Fruit fly (Drosophila melanogaster): Measurements from ENCODE around the gene Exn.
A peak's percentile ranks its signal among the peaks of the same experiment; 100 is the strongest.

Exn gene

dm6 chr3L:17007041-17007471 lies 37.2 kb downstream of the Exn start:
- TF ChIP-seq bab1 (GFP tag; optimal IDR thresholded peaks at IDR 0.05) = peak; percentile 18
- TF ChIP-seq kay (GFP tag; ENCODE audit: borderline replicate concordance) = peak; percentile 94
- peak; percentile 75 for TF ChIP-seq tj (GFP tag; optimal IDR thresholded peaks at IDR 0.05)
- peak; percentile 82 for TF ChIP-seq Mnt (GFP tag; optimal IDR thresholded peaks at IDR 0.05)
- TF ChIP-seq CG1620 (GFP tag; optimal IDR thresholded peaks at IDR 0.05) = no peak
- peak; percentile 92 for TF ChIP-seq cic (GFP tag; optimal IDR thresholded peaks at IDR 0.05)
- peak; percentile 16 for TF ChIP-seq pad (GFP tag; optimal IDR thresholded peaks at IDR 0.05)
- no peak for TF ChIP-seq CG14711 (tag; optimal IDR thresholded peaks at IDR 0.05)
- TF ChIP-seq Hr96 (GFP tag; optimal IDR thresholded peaks at IDR 0.05) = no peak
- no peak for TF ChIP-seq CG7101 (tag; optimal IDR thresholded peaks at IDR 0.05)
- TF ChIP-seq CG11617 (GFP tag; optimal IDR thresholded peaks at IDR 0.05) = peak; percentile 7
- TF ChIP-seq ovo (GFP tag; optimal IDR thresholded peaks at IDR 0.05) = peak; percentile 54
- TF ChIP-seq toe (GFP tag; optimal IDR thresholded peaks at IDR 0.05) = no peak
- TF ChIP-seq CG7045 (GFP tag; optimal IDR thresholded peaks at IDR 0.05) = peak; percentile 51
- TF ChIP-seq Crg-1 (GFP tag; optimal IDR thresholded peaks at IDR 0.05) = no peak
- TF ChIP-seq cnc (optimal IDR thresholded peaks at IDR 0.05) = no peak
- peak; percentile 46 for TF ChIP-seq CG33017 (tag; optimal IDR thresholded peaks at IDR 0.05)
- peak; percentile 63 for TF ChIP-seq CG12768 (GFP tag; optimal IDR thresholded peaks at IDR 0.05)
- TF ChIP-seq CG5204 (GFP tag; optimal IDR thresholded peaks at IDR 0.05) = no peak
- peak; percentile 54 for TF ChIP-seq Clk (GFP tag; optimal IDR thresholded peaks at IDR 0.05)

dm6 chr3L:17007496-17007895 lies 37.7 kb downstream of the Exn start:
- TF ChIP-seq CG7101 (tag; optimal IDR thresholded peaks at IDR 0.05) = no peak
- TF ChIP-seq Crg-1 (GFP tag; optimal IDR thresholded peaks at IDR 0.05) = no peak
- TF ChIP-seq cic (GFP tag; optimal IDR thresholded peaks at IDR 0.05) = peak; percentile 7
- peak; percentile 88 for TF ChIP-seq kay (GFP tag; ENCODE audit: borderline replicate concordance)

- TF ChIP-seq CG14711 (tag; optimal IDR thresholded peaks at IDR 0.05) (no peak), pad (GFP tag; optimal IDR thresholded peaks at IDR 0.05) (no peak), tj (GFP tag; optimal IDR thresholded peaks at IDR 0.05) (no peak), CG1620 (GFP tag; optimal IDR thresholded peaks at IDR 0.05) (no peak), toe (GFP tag; optimal IDR thresholded peaks at IDR 0.05) (no peak), ovo (GFP tag; optimal IDR thresholded peaks at IDR 0.05) (no peak), kay (GFP tag; ENCODE audit: borderline replicate concordance) (no peak), Crg-1 (GFP tag; optimal IDR thresholded peaks at IDR 0.05) (no peak), bab1 (GFP tag; optimal IDR thresholded peaks at IDR 0.05) (no peak), cic (GFP tag; optimal IDR thresholded peaks at IDR 0.05) (no peak), CG12768 (GFP tag; optimal IDR thresholded peaks at IDR 0.05) (peak; percentile 75), cnc (optimal IDR thresholded peaks at IDR 0.05) (peak in 1 of 2 experiments; percentile 19), Hr96 (GFP tag; optimal IDR thresholded peaks at IDR 0.05) (no peak), CG5204 (GFP tag; optimal IDR thresholded peaks at IDR 0.05) (no peak)
Measured at dm6 chr3L:17007945-17008344, 38.1 kb downstream of the Exn start.

dm6 chr3L:17008911-17009364 lies 39.1 kb downstream of the Exn start:
- TF ChIP-seq ovo (GFP tag; optimal IDR thresholded peaks at IDR 0.05) (no peak), cnc (optimal IDR thresholded peaks at IDR 0.05) (no peak), CG7045 (GFP tag; optimal IDR thresholded peaks at IDR 0.05) (no peak), CG14711 (tag; optimal IDR thresholded peaks at IDR 0.05) (no peak), cic (GFP tag; optimal IDR thresholded peaks at IDR 0.05) (peak; percentile 47), CG12768 (GFP tag; optimal IDR thresholded peaks at IDR 0.05) (no peak), CG7101 (tag; optimal IDR thresholded peaks at IDR 0.05) (no peak), kay (GFP tag; ENCODE audit: borderline replicate concordance) (peak; percentile 63), tj (GFP tag; optimal IDR thresholded peaks at IDR 0.05) (peak; percentile 12), Clk (GFP tag; optimal IDR thresholded peaks at IDR 0.05) (no peak), CG5204 (GFP tag; optimal IDR thresholded peaks at IDR 0.05) (no peak), pad (GFP tag; optimal IDR thresholded peaks at IDR 0.05) (no peak), bab1 (GFP tag; optimal IDR thresholded peaks at IDR 0.05) (no peak), CG11617 (GFP tag; optimal IDR thresholded peaks at IDR 0.05) (no peak), toe (GFP tag; optimal IDR thresholded peaks at IDR 0.05) (peak; percentile 9), Crg-1 (GFP tag; optimal IDR thresholded peaks at IDR 0.05) (no peak), Mnt (GFP tag; optimal IDR thresholded peaks at IDR 0.05) (no peak), Hr96 (GFP tag; optimal IDR thresholded peaks at IDR 0.05) (no peak), CG33017 (tag; optimal IDR thresholded peaks at IDR 0.05) (peak; percentile 2)

dm6 chr3L:17009715-17010491 lies 40.1 kb downstream of the Exn start:
- TF ChIP-seq CG11617 (GFP tag; optimal IDR thresholded peaks at IDR 0.05) (peak; percentile 28), CG7101 (tag; optimal IDR thresholded peaks at IDR 0.05) (peak; percentile 44), Crg-1 (GFP tag; optimal IDR thresholded peaks at IDR 0.05) (peak; percentile 2), cnc (optimal IDR thresholded peaks at IDR 0.05) (peak in 1 of 2 experiments; percentile 76), CG14711 (tag; optimal IDR thresholded peaks at IDR 0.05) (no peak), kay (GFP tag; ENCODE audit: borderline replicate concordance) (no peak), Clk (GFP tag; optimal IDR thresholded peaks at IDR 0.05) (peak; percentile 38), CG5204 (GFP tag; optimal IDR thresholded peaks at IDR 0.05) (peak; percentile 53), CG7045 (GFP tag; optimal IDR thresholded peaks at IDR 0.05) (peak; percentile 53), CG33017 (tag; optimal IDR thresholded peaks at IDR 0.05) (peak; percentile 69), Mnt (GFP tag; optimal IDR thresholded peaks at IDR 0.05) (peak; percentile 92), toe (GFP tag; optimal IDR thresholded peaks at IDR 0.05) (no peak), CG1620 (GFP tag; optimal IDR thresholded peaks at IDR 0.05) (peak; percentile 17), Hr96 (GFP tag; optimal IDR thresholded peaks at IDR 0.05) (peak; percentile 78), cic (GFP tag; optimal IDR thresholded peaks at IDR 0.05) (peak; percentile 99), tj (GFP tag; optimal IDR thresholded peaks at IDR 0.05) (peak; percentile 92), CG12768 (GFP tag; optimal IDR thresholded peaks at IDR 0.05) (peak; percentile 92), bab1 (GFP tag; optimal IDR thresholded peaks at IDR 0.05) (peak; percentile 74), ovo (GFP tag; optimal IDR thresholded peaks at IDR 0.05) (peak; percentile 82), pad (GFP tag; optimal IDR thresholded peaks at IDR 0.05) (peak; percentile 91)
